Fruit fly (Drosophila melanogaster): ENCODE measurements around the gene bdwf.
A peak's percentile ranks its signal among the peaks of the same experiment; 100 is the strongest.

Gene bdwf

DNA sequence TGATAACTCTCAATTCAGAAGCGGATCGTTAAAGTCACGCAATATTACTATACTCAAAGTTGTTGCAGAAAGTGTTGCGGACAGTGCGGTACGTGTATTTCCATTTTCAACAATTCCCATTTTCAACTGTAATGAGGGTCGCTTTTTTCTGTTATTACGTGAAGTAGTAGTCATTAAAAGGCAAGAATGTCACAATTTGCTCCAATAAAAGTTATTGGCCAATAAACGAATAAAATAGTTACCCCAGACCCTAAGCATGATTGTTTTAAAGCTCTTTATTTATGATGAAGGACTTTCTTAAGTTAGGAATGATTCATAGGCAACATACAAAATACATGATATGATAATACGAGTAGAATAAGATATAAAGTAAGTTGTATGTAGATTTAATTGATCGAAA, 35.6 kb downstream of the bdwf start (continued):
- TF ChIP-seq CrebB (tag; optimal IDR thresholded peaks at IDR 0.05): peak; percentile 22
- peak; percentile 56 for TF ChIP-seq unpg (GFP tag; optimal IDR thresholded peaks at IDR 0.05)
- TF ChIP-seq Fer2 (tag; optimal IDR thresholded peaks at IDR 0.05): peak; percentile 21
- peak; percentile 4 for TF ChIP-seq odd (GFP tag; optimal IDR thresholded peaks at IDR 0.05)
- no peak for TF ChIP-seq tll (GFP tag; optimal IDR thresholded peaks at IDR 0.05)
- no peak for TF ChIP-seq CG8290 (GFP tag; optimal IDR thresholded peaks at IDR 0.05)
- TF ChIP-seq CG8290 (tag; optimal IDR thresholded peaks at IDR 0.05): peak in 1 of 2 experiments; percentile 26
- peak; percentile 71 for TF ChIP-seq CG15269 (tag; optimal IDR thresholded peaks at IDR 0.05)
- peak; percentile 64 for TF ChIP-seq CG17568 (GFP tag; optimal IDR thresholded peaks at IDR 0.05)
- no peak for TF ChIP-seq fru (optimal IDR thresholded peaks at IDR 0.05)
- TF ChIP-seq CG2129 (GFP tag; IDR thresholded peaks at IDR 0.05; ENCODE audit: partially characterized antibody): no peak
- peak; percentile 12 for TF ChIP-seq wek (GFP tag; optimal IDR thresholded peaks at IDR 0.05)

dm6 chr3R:17003468-17003867, 39.5 kb downstream of the bdwf start:
- TF ChIP-seq CG3847 (GFP tag; IDR thresholded peaks at IDR 0.05) (no peak), HmgD (GFP tag; optimal IDR thresholded peaks at IDR 0.05) (no peak), CG14050 (GFP tag; IDR thresholded peaks at IDR 0.05) (no peak), NfI (GFP tag; optimal IDR thresholded peaks at IDR 0.05) (no peak), zen2 (GFP tag; IDR thresholded peaks at IDR 0.05; ENCODE audit: partially characterized antibody) (no peak), org-1 (GFP tag; optimal IDR thresholded peaks at IDR 0.05) (no peak), Lpt (GFP tag; optimal IDR thresholded peaks at IDR 0.05) (no peak), peb (GFP tag; IDR thresholded peaks at IDR 0.05) (no peak), TFAM (GFP tag; optimal IDR thresholded peaks at IDR 0.05) (no peak), CG13287 (GFP tag; IDR thresholded peaks at IDR 0.05; ENCODE audit: partially characterized antibody) (no peak), prd (optimal IDR thresholded peaks at IDR 0.05) (no peak), prd (GFP tag; IDR thresholded peaks at IDR 0.05) (no peak), unc-4 (GFP tag; IDR thresholded peaks at IDR 0.05; ENCODE audit: partially characterized antibody) (no peak), CG34422 (GFP tag; IDR thresholded peaks at IDR 0.05) (no peak), CG13123 (GFP tag; optimal IDR thresholded peaks at IDR 0.05) (no peak), Awh (GFP tag; IDR thresholded peaks at IDR 0.05) (no peak), abd-A (tag; optimal IDR thresholded peaks at IDR 0.05) (no peak), CG31365 (tag; optimal IDR thresholded peaks at IDR 0.05) (no peak), CG12104 (GFP tag; optimal IDR thresholded peaks at IDR 0.05) (no peak)

- TF ChIP-seq CG4424 (GFP tag; optimal IDR thresholded peaks at IDR 0.05) (no peak), CG43689 (GFP tag; IDR thresholded peaks at IDR 0.05) (no peak), CG2678 (tag; optimal IDR thresholded peaks at IDR 0.05) (no peak), ham (GFP tag; IDR thresholded peaks at IDR 0.05) (no peak), CG9876 (GFP tag; optimal IDR thresholded peaks at IDR 0.05) (peak; percentile 32), CG31388 (GFP tag; optimal IDR thresholded peaks at IDR 0.05) (no peak), dpn (GFP tag; optimal IDR thresholded peaks at IDR 0.05) (peak; percentile 24 to 52), CG8765 (GFP tag; IDR thresholded peaks at IDR 0.05) (no peak), Oaz (GFP tag; IDR thresholded peaks at IDR 0.05) (no peak), CG2120 (GFP tag; optimal IDR thresholded peaks at IDR 0.05) (peak; percentile 67), Stat92E (GFP tag; optimal IDR thresholded peaks at IDR 0.05) (peak in 1 of 3 experiments; percentile 68), eyg (GFP tag; optimal IDR thresholded peaks at IDR 0.05) (no peak), CG10147 (GFP tag; optimal IDR thresholded peaks at IDR 0.05) (no peak), D (optimal IDR thresholded peaks at IDR 0.05) (no peak), D (GFP tag; optimal IDR thresholded peaks at IDR 0.05) (no peak), fu2 (GFP tag; optimal IDR thresholded peaks at IDR 0.05) (no peak), CG1602 (GFP tag; optimal IDR thresholded peaks at IDR 0.05) (no peak), CG4707 (GFP tag; optimal IDR thresholded peaks at IDR 0.05) (no peak), Chrac-16 (GFP tag; optimal IDR thresholded peaks at IDR 0.05) (peak; percentile 13)
Observed at dm6 chr3R:17002218-17003110, 40.5 kb downstream of the bdwf start, which contains the start of the genes Sf3a1 and Irc. TSS of gene Sf3a1 (minus strand) at chr3R:17002355. TSS of gene Irc (plus strand) at chr3R:17002875.
